Fruit fly (Drosophila melanogaster): ENCODE measurements around the gene Dus4.

The Dus4 gene

DNA sequence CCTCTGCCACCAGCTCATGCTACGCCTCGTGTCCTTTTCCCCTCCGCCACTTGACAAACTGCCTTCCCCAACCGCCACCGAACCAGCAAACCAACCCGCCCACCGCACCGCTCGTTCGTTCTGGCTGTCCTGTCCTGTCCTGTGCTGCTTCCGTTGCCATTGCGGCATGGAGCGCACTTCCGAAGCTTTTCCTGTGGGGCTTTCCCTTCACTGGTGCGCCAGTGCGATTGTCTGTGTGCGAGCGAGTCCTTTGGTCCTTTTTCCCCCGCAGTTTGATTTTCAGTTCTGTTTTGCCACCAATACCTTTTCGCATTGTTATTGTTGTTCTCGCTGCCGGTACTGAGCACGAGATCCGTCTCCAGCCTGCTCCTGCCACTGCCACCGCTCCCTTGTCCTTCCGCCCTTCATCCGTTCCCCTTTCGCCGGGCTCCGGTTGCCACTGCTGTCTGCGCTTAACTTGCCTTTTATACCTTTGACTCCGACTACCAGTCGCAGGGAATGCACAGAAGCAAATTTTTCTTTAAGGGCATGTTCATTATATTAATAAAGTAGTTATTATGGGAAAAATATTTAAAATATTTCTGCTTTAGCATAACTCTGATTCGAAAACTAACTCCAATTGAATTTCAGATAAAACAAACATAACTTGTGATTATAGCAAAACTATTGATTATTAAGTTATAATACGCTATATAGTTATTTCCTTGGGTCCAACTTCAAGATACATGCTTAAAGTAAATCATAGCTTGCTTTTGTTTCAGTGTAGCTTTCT is 38.9 kb upstream of the Dus4 start (continued):
- TF ChIP-seq ewg (GFP tag; optimal IDR thresholded peaks at IDR 0.05) (peak; percentile 38), CG16813 (GFP tag; IDR thresholded peaks at IDR 0.05; ENCODE audit: partially characterized antibody) (no peak), Dref (GFP tag; IDR thresholded peaks at IDR 0.05) (no peak), Xbp1 (GFP tag; optimal IDR thresholded peaks at IDR 0.05) (peak; percentile 69), knrl (GFP tag; IDR thresholded peaks at IDR 0.05; ENCODE audit: partially characterized antibody) (no peak; the same call in 2 of the 3 replicates), Vsx1 (GFP tag; optimal IDR thresholded peaks at IDR 0.05) (peak; percentile 37), cg (GFP tag; optimal IDR thresholded peaks at IDR 0.05) (no peak), tap (tag; optimal IDR thresholded peaks at IDR 0.05) (peak; percentile 74), Taf1 (GFP tag; IDR thresholded peaks at IDR 0.05) (no peak), CG11504 (tag; optimal IDR thresholded peaks at IDR 0.05) (peak; percentile 89), ssp (GFP tag; IDR thresholded peaks at IDR 0.05) (no peak), Xrp1 (GFP tag; IDR thresholded peaks at IDR 0.05) (peak; percentile 23; the same call in 1 of the 2 replicates), CG10366 (GFP tag; IDR thresholded peaks at IDR 0.05) (peak; percentile 27; the same call in 1 of the 2 replicates), CG9932 (GFP tag; IDR thresholded peaks at IDR 0.05) (no peak), stc (GFP tag; IDR thresholded peaks at IDR 0.05) (peak; percentile 41; the same call in 1 of the 2 replicates), CG3726 (GFP tag; IDR thresholded peaks at IDR 0.05) (no peak), CG43689 (GFP tag; IDR thresholded peaks at IDR 0.05) (no peak), bcd (GFP tag; optimal IDR thresholded peaks at IDR 0.05) (peak; percentile 66), wek (GFP tag; optimal IDR thresholded peaks at IDR 0.05) (no peak), fd102C (GFP tag; optimal IDR thresholded peaks at IDR 0.05) (no peak), CG9797 (GFP tag; optimal IDR thresholded peaks at IDR 0.05) (no peak), CG1647 (GFP tag; optimal IDR thresholded peaks at IDR 0.05) (no peak), dati (GFP tag; IDR thresholded peaks at IDR 0.05) (no peak), CG17186 (GFP tag; optimal IDR thresholded peaks at IDR 0.05) (no peak), ab (GFP tag; optimal IDR thresholded peaks at IDR 0.05) (no peak), CG4854 (GFP tag; optimal IDR thresholded peaks at IDR 0.05) (no peak), CG11456 (GFP tag; IDR thresholded peaks at IDR 0.05) (peak; percentile 55; the same call in 1 of the 3 replicates), bowl (GFP tag; IDR thresholded peaks at IDR 0.05) (no peak), Fer1 (GFP tag; optimal IDR thresholded peaks at IDR 0.05) (peak; percentile 89), CG9609 (GFP tag; optimal IDR thresholded peaks at IDR 0.05) (no peak), lola (GFP tag; optimal IDR thresholded peaks at IDR 0.05) (peak in 1 of 3 experiments; percentile 33), CG14965 (GFP tag; optimal IDR thresholded peaks at IDR 0.05; ENCODE audit: borderline replicate concordance) (no peak), CG1792 (GFP tag; optimal IDR thresholded peaks at IDR 0.05) (no peak), Sry-β (GFP tag; optimal IDR thresholded peaks at IDR 0.05) (no peak), CG6854 (GFP tag; optimal IDR thresholded peaks at IDR 0.05) (peak; percentile 53), CG33213 (GFP tag; optimal IDR thresholded peaks at IDR 0.05) (no peak), danr (GFP tag; IDR thresholded peaks at IDR 0.05) (no peak), CG11695 (GFP tag; IDR thresholded peaks at IDR 0.05) (peak; percentile 66), crp (GFP tag; optimal IDR thresholded peaks at IDR 0.05) (peak in 1 of 2 experiments; percentile 15), gt (GFP tag; IDR thresholded peaks at IDR 0.05) (no peak), CG2199 (GFP tag; IDR thresholded peaks at IDR 0.05) (no peak), scrt (GFP tag; optimal IDR thresholded peaks at IDR 0.05) (peak; percentile 70), ase (GFP tag; IDR thresholded peaks at IDR 0.05) (no peak), dm (GFP tag; optimal IDR thresholded peaks at IDR 0.05) (no peak), Awh (GFP tag; IDR thresholded peaks at IDR 0.05) (no peak), Hmx (GFP tag; optimal IDR thresholded peaks at IDR 0.05) (peak; percentile 9), Bgb (GFP tag; IDR thresholded peaks at IDR 0.05; ENCODE audit: partially characterized antibody) (no peak; the same call in 1 of the 2 replicates), CG6791 (GFP tag; IDR thresholded peaks at IDR 0.05; ENCODE audit: partially characterized antibody) (no peak), inv (GFP tag; IDR thresholded peaks at IDR 0.05; ENCODE audit: partially characterized antibody) (no peak)

Data from whole organism, embryonic.